Worm (Caenorhabditis elegans): ENCODE results near the gene cap-2.

DNA sequence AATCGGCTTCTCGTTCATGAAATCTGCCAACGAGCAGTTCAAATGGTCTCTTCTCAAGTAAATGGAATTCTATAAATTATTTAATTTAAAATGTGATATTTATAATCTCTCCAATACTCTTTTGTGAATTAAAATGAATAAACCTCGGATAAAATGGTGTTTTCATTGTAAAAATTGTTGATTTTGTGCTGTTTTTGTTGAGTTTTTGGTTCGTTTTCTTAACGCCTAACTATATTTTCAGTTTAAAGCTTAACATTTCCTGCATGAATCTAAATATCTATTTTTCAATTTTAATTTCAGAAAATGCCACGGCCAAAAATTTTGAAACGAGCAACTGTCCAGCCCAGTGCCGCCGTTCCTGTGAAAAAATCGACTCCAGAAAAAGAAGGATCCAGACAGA, 4.6 kb downstream of the cap-2 start, which contains the start of gene orc-2:
- no peak for TF ChIP-seq mdl-1 (tag; optimal IDR thresholded peaks at IDR 0.05)
- no peak for TF ChIP-seq unc-62 (GFP tag; optimal IDR thresholded peaks at IDR 0.05)
- TF ChIP-seq elt-1 (tag; optimal IDR thresholded peaks at IDR 0.05), result no peak
- no peak for TF ChIP-seq lin-39 (tag; optimal IDR thresholded peaks at IDR 0.05)
- TF ChIP-seq ama-1 (optimal IDR thresholded peaks at IDR 0.05), result no peak
- no peak for TF ChIP-seq skn-1 (tag; optimal IDR thresholded peaks at IDR 0.05)
